Fruit fly (Drosophila melanogaster) whole organism, wandering third instar larva: ENCODE data around the gene CG10962.

Source experiments
- Abd-B ChIP-seq: fragments of >200 bp; optimal IDR thresholded peaks from 2 replicates; lab custom pipeline; 2017; ENCODE audit warnings: missing biosample characterization, missing genetic modification characterization
- Dfd ChIP-seq: fragments of >200 bp; optimal IDR thresholded peaks from 2 replicates; lab custom pipeline; 2017; ENCODE audit warnings: missing biosample characterization, missing genetic modification characterization
- br ChIP-seq: fragments of 200-800 bp; sonication (Bioruptor generic); optimal IDR thresholded peaks from 2 replicates; lab custom pipeline; 2016; ENCODE audit warnings: missing biosample characterization, missing genetic modification characterization
- dmrt93B ChIP-seq: fragments of 200-800 bp; sonication (Bioruptor generic); optimal IDR thresholded peaks from 2 replicates; lab custom pipeline; 2018; ENCODE audit warnings: missing biosample characterization, mild to moderate bottlenecking, missing genetic modification characterization
- psq ChIP-seq: fragments of 200-800 bp; sonication (Bioruptor generic); optimal IDR thresholded peaks from 3 replicates; lab custom pipeline; 2017; ENCODE audit warnings: missing biosample characterization, mild to moderate bottlenecking, missing genetic modification characterization, moderate library complexity

- TF ChIP-seq dmrt93B (GFP tag; lab: Kevin White, UChicago) (no peak), psq (GFP tag; lab: Kevin White, UChicago) (no peak), br (GFP tag; lab: Kevin White, UChicago) (no peak), Abd-B (GFP tag; lab: Kevin White, UChicago) (no peak), Dfd (GFP tag; lab: Kevin White, UChicago) (no peak)
These were observed 10.3 kb upstream of the CG10962 start, which contains the start of gene CG12662 for dm6 chrX:8984342-8984741.
